Fruit fly (Drosophila melanogaster): ENCODE data around the gene CG3982.

The CG3982 gene

DNA sequence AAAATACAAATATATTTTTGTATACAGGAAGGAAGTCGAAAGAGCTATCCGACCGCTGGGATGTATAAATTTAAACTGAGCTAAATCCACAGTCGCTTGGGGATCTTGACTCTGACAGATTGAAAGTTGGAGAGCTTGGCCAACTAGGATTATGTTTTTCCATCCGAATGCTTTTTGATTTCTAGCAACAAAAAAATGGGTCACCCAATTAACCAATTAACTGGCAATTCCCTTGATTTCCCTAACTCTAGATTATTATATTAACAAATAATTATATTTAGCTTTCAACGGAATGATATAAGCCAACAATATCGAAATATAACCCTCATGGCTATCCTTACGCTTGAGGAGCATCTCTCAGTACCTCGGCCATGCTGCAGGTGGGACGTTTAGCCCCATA, at the start of gene CG3982:
Gene CG3982 (minus strand): TSS at position 101 of the 400 bp plus-strand sequence.
- TF ChIP-seq EcR (GFP tag; optimal IDR thresholded peaks at IDR 0.05) (no peak), pan (optimal IDR thresholded peaks at IDR 0.05) (no peak), psq (optimal IDR thresholded peaks at IDR 0.05) (no peak), Dll (optimal IDR thresholded peaks at IDR 0.05) (no peak), CG8478 (optimal IDR thresholded peaks at IDR 0.05) (no peak), usp (GFP tag; optimal IDR thresholded peaks at IDR 0.05) (no peak)

DNA sequence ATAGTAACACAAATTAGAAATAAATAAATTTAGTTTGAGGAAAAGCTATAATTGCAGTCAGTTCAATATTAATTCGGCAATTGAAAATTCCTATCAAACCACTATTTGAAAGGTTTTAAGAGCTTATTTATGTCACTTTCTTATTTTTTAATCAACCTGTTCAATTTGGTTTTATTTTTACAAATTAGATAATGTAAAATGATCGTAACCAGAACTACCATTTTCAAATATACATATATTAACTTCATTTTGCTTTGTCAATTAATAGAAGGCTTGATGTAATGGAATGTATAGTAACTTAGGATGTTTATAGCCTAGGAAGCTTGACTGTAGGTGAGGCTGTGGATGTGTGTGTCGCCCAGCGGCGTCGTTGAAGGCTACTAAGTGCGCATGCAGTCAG, 49.4 kb upstream of the CG3982 start:
- TF ChIP-seq EcR (GFP tag; optimal IDR thresholded peaks at IDR 0.05) (no peak), pan (optimal IDR thresholded peaks at IDR 0.05) (no peak), psq (optimal IDR thresholded peaks at IDR 0.05) (no peak), Dll (optimal IDR thresholded peaks at IDR 0.05) (no peak)

DNA sequence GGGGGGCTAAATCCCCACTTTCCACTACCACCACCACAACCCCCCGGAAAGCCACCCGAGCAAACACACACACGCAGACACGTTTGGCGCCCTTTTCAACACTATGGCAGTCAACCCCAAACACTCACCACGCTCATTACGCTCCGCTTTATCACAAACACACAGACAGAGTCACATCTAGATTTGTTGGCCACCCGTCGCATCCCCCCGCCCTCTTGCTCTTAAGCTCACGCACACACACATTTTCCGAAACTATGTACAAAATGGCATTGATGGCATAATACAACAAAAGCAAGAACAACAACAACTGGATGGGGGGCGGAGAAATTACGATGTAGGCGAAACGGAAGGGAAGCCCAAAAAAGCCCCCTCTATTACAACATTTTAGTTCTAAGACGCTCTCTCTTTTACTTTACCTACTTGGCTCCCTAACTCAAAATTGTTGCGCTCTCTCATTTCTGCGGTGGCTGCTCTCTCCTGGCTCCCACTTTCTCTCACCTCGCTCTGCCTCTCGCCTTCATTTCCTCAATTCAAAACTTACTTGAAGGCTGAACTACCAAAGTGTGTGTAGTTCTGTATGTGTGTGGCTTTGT, 48.6 kb upstream of the CG3982 start:
- no peak for TF ChIP-seq psq (optimal IDR thresholded peaks at IDR 0.05)
- no peak for TF ChIP-seq Dll (optimal IDR thresholded peaks at IDR 0.05)
- TF ChIP-seq CG8478 (optimal IDR thresholded peaks at IDR 0.05) = no peak
- TF ChIP-seq usp (GFP tag; optimal IDR thresholded peaks at IDR 0.05) = no peak

DNA sequence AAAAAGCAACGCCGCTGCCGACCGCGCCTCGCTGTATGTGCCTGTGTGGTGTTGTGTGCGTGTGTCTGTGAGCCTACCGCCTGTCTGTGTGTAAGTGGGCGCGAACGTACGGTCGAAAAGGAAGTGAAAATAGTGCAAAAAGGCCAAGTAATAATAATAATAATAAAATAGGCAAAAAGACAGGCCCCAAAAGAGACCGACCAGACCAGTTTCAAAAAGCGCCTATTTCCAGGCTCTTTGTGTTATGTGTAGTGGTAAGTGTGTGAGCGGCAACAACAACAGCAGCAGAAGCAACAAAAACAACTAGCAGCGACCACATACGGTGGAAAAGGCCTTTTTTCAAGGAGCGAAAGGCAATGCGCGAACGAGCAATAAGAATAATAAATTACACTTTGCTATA, 45.6 kb upstream of the CG3982 start:
- TF ChIP-seq usp (GFP tag; optimal IDR thresholded peaks at IDR 0.05) (no peak), pan (optimal IDR thresholded peaks at IDR 0.05) (no peak), psq (optimal IDR thresholded peaks at IDR 0.05) (no peak), EcR (GFP tag; optimal IDR thresholded peaks at IDR 0.05) (no peak), CG8478 (optimal IDR thresholded peaks at IDR 0.05) (no peak), Dll (optimal IDR thresholded peaks at IDR 0.05) (no peak)

DNA sequence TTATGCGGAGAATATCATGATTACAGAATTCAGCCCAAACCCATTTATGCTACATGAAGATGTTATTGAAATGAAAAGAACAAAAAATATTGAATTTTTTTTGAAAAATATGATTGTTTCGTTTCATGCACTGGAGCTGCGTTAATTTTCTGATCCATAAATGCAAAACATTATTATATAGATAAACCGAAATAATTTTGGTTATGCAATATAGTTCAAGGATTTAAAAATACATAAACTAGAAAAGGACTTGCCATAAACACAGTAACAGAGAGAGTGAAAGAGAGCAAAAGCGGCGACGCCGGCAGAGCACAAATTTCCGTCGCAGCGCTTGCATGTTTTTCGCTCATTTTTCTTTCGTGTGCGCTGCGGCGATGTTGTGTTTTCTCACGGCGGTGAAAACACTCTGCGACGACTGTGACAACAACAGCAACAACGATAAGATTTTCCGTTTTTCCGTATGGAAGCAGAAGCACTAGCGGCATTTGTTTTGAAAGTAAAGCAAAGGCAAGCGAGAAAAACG, 45.1 kb upstream of the CG3982 start:
- TF ChIP-seq usp (GFP tag; optimal IDR thresholded peaks at IDR 0.05) (no peak), Dll (optimal IDR thresholded peaks at IDR 0.05) (peak; percentile 41)

DNA sequence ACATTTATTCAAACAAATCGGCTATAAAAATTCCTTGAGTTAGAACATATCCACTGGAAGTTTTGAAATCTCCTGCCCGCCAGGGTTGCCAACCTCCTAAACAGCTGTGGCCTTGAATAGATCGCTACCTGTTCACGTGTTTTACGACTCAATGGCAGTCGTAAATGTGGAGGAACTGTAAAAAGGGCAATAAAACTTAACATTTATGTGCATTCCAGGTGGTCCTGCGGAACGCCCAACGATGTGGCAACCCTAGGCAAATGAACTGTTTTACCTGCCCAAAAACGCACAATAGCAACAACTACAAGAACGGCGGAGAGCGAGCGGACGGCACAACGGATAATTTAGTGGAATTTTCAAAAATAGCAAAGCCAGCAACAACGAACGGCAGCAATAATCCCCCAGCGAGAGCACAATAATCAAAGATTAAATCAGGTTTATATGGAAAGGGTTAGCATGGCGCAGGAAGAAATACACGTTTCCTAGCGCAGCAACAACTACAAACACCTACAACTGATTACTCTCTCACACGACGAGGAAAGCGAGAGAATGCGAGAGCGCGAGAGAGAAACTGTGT, 44.6 kb upstream of the CG3982 start:
- no peak for TF ChIP-seq EcR (GFP tag; optimal IDR thresholded peaks at IDR 0.05)
- no peak for TF ChIP-seq psq (optimal IDR thresholded peaks at IDR 0.05)
- TF ChIP-seq usp (GFP tag; optimal IDR thresholded peaks at IDR 0.05) = no peak
- no peak for TF ChIP-seq CG8478 (optimal IDR thresholded peaks at IDR 0.05)
- TF ChIP-seq Dll (optimal IDR thresholded peaks at IDR 0.05) = no peak
- TF ChIP-seq pan (optimal IDR thresholded peaks at IDR 0.05) = no peak

DNA sequence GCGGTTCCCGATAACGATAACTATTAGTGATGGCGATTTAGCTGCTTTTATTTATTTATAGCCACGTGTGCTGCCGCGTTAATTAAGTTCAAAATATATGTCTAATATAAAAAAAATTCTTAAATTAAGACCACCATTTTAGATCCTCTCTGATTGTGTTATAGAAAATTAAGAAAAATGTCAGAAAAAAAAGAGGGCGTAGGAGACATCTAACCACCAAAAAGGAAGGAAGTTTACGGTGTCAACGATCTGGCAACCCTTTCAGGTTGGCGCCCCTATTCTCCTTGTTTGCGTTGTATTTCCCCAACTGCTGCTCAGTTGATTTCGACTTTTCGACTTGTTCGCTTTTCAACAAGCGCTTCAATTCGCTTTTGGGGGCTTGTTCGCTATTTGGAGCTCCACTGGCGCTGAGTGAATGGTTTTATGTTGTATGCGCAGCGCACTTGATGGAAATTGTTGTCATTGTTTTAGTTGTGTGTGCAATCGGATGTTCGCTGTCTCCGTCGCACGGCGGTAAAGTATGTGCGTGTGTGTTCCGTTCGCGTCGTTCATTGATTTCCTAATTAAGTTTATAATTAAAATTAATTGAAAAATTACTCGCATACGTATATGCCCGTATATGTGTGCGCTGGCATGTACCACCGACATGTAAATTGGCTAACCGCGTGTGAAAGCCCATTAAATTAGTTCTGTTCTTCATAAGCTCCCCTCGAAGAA, 43.7 kb upstream of the CG3982 start, which contains the start of the genes CG3434 and CG44838:
Gene CG3434 (minus strand): TSS at position 25 of the 717 bp plus-strand sequence.
Gene CG44838 (plus strand): TSS at position 276 of the 717 bp plus-strand sequence.
- TF ChIP-seq usp (GFP tag; optimal IDR thresholded peaks at IDR 0.05) (no peak), pan (optimal IDR thresholded peaks at IDR 0.05) (no peak), Dll (optimal IDR thresholded peaks at IDR 0.05) (no peak), CG8478 (optimal IDR thresholded peaks at IDR 0.05) (no peak), psq (optimal IDR thresholded peaks at IDR 0.05) (no peak), EcR (GFP tag; optimal IDR thresholded peaks at IDR 0.05) (no peak)

DNA sequence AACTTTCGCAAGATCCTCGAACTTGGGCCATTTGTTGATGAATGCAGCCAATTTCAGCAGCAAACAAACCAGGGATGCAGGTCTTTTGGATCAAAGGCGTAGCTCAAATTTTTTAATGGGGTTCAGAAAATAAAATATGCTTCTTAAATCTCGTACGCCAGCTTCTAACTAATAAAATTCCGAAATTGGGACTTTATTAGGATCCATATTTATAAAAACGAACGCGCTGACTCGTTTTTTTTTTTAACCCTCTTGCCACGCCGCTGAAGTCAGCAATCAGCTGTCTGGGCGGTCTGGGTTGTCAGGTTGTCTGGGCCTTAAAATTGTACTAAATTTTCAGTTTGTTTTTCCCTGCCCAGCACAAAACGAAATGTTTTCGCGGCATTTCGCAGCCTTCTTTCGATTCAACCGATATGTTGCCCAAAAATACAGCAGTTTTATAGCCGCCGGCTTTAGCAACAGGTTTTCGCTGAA, 40.5 kb upstream of the CG3982 start, which contains the start of gene CG3437:
Gene CG3437 (minus strand): TSS at position 51 of the 474 bp plus-strand sequence.
- TF ChIP-seq pan (optimal IDR thresholded peaks at IDR 0.05) (no peak), CG8478 (optimal IDR thresholded peaks at IDR 0.05) (no peak), EcR (GFP tag; optimal IDR thresholded peaks at IDR 0.05) (no peak), psq (optimal IDR thresholded peaks at IDR 0.05) (no peak), Dll (optimal IDR thresholded peaks at IDR 0.05) (no peak), usp (GFP tag; optimal IDR thresholded peaks at IDR 0.05) (no peak)

DNA sequence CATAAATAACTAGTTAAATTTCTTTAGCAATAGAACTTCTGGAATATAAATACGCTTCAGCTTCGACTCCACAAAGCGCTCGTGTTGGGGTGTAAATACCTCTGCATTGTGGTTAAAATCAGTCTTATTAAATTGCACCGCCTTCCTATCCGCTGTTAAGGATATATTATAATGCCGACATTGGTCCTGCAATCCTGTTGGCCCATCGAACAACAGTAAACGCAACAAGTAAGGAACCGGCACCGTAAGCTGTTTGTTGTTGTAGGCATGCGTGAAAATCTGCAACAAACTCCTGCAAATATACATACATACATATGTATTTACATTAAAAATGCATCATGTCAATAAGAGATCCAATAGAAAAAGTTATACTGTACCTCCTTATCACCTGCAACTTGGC, 39.2 kb upstream of the CG3982 start:
- no peak for TF ChIP-seq Dll (optimal IDR thresholded peaks at IDR 0.05)
- TF ChIP-seq psq (optimal IDR thresholded peaks at IDR 0.05) = no peak
- no peak for TF ChIP-seq pan (optimal IDR thresholded peaks at IDR 0.05)
- TF ChIP-seq EcR (GFP tag; optimal IDR thresholded peaks at IDR 0.05) = no peak
- TF ChIP-seq CG8478 (optimal IDR thresholded peaks at IDR 0.05) = no peak
- TF ChIP-seq usp (GFP tag; optimal IDR thresholded peaks at IDR 0.05) = no peak

DNA sequence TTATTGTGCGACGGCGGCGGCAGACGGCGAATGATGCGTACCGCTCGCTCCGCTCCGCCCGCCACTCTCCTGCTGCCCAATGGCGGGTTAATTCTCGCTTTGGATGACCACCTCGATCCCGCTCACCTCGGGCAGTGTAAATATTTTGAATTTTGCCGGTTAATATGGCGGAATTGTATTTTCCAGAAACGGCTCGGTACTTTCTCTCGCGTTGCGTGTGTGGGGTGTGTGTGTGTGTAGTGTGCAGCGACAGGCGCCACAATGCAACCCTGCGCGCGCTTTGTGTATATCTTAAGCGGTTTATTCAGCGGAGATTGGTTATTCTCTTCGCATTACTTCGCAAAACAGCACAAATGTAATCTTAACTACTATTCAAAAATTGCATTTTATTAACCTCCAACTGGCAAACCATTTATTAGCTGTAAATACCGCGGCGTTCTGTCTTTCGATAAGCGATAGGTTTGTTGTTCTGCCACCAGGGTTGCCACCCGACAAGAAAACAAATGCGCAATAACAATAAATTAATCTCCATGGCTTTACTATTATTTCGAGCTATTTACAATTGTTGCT, 38.7 kb upstream of the CG3982 start, which contains the start of the genes phol and CG3552:
Gene phol (minus strand): TSS at position 463 of the 570 bp plus-strand sequence.
Gene CG3552 (plus strand): TSS at position 500 of the 570 bp plus-strand sequence.
- TF ChIP-seq usp (GFP tag; optimal IDR thresholded peaks at IDR 0.05) (no peak), EcR (GFP tag; optimal IDR thresholded peaks at IDR 0.05) (no peak), Dll (optimal IDR thresholded peaks at IDR 0.05) (no peak), pan (optimal IDR thresholded peaks at IDR 0.05) (no peak), CG8478 (optimal IDR thresholded peaks at IDR 0.05) (no peak), psq (optimal IDR thresholded peaks at IDR 0.05) (no peak)

DNA sequence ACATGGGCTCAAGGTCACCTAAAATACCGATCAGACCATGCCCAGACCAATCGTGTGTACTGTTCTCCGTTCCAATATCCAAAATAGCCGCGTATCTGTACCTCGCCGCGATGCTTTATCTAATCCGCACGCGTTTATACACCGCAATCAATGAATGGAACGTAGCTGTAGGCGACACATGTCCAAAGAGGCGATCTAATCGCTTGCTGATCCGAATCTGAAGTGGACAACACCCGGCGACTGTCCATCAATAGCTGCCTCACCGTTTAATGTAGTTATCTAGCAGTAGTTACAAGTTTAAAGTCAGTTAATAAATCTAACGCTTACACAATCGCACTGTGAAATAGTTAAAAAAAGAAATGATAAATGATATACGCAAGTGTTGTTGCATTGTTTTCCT, 35.2 kb upstream of the CG3982 start:
- TF ChIP-seq CG8478 (optimal IDR thresholded peaks at IDR 0.05) = no peak
- no peak for TF ChIP-seq psq (optimal IDR thresholded peaks at IDR 0.05)
- no peak for TF ChIP-seq usp (GFP tag; optimal IDR thresholded peaks at IDR 0.05)
- no peak for TF ChIP-seq Dll (optimal IDR thresholded peaks at IDR 0.05)
- TF ChIP-seq EcR (GFP tag; optimal IDR thresholded peaks at IDR 0.05) = no peak
- no peak for TF ChIP-seq pan (optimal IDR thresholded peaks at IDR 0.05)
